Worm (Caenorhabditis elegans): ENCODE measurements around the gene che-7.

DNA sequence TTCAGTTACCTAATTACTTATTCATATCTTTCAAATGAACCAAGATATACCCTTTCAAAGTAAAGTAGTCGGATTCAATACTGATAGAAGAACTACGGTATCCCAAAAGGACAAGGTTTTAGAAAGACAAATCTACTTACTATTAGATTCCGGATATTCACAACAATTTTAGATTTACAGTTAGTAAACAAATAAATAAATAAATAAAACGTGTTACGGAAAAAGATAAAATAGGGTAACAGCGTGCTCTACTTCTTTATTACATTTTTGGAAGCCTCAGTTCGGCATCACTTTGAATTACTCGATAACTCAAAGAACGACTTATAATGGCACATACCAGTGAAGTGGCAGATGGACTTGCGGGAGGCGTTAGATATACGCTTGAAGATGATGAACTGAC lies 36.0 kb upstream of the che-7 start, which contains the start of gene Y97E10AR.8:
- no peak for TF ChIP-seq ceh-18 (tag; optimal IDR thresholded peaks at IDR 0.05)
- no peak for TF ChIP-seq dmd-4 (tag; optimal IDR thresholded peaks at IDR 0.05; ENCODE audit: borderline replicate concordance)
- no peak for TF ChIP-seq T23F11.4 (GFP tag; optimal IDR thresholded peaks at IDR 0.05)
- TF ChIP-seq nhr-232 (tag; optimal IDR thresholded peaks at IDR 0.05): no peak
- no peak for TF ChIP-seq C38D4.7 (GFP tag; optimal IDR thresholded peaks at IDR 0.05)
- TF ChIP-seq hlh-30 (tag; optimal IDR thresholded peaks at IDR 0.05; ENCODE audit: insufficient read depth): no peak
- TF ChIP-seq eyg-1 (tag; optimal IDR thresholded peaks at IDR 0.05): no peak
- no peak for TF ChIP-seq odd-2 (tag; optimal IDR thresholded peaks at IDR 0.05)
- no peak for TF ChIP-seq pqm-1 (tag; optimal IDR thresholded peaks at IDR 0.05)
- no peak for TF ChIP-seq sdc-2 (tag; optimal IDR thresholded peaks at IDR 0.05)
- TF ChIP-seq zip-5 (tag; optimal IDR thresholded peaks at IDR 0.05): no peak
- no peak for TF ChIP-seq ceh-22 (tag; optimal IDR thresholded peaks at IDR 0.05)

Data from whole organism, late embryonic.